Worm (Caenorhabditis elegans) whole organism, midembryonic: Measurements from ENCODE around the gene F13D11.4.

Experiments
- T22C8.4 ChIP-seq: fragments of 200-800 bp; sonication (Bioruptor generic); IDR thresholded peaks from 2 replicates; pipeline ENCODE4 v1.3.6; 2022; ENCODE audit warnings: missing genetic modification characterization, missing compliant biosample characterization
- cog-1 ChIP-seq: sonication (generic microtip); optimal IDR thresholded peaks from 2 replicates; lab custom pipeline; 2016; ENCODE audit warnings: missing genetic modification characterization, missing compliant biosample characterization
- flt-1 ChIP-seq: fragments of 200-800 bp; sonication (Bioruptor generic); IDR thresholded peaks from 2 replicates; pipeline ENCODE4 v1.3.6; 2022; ENCODE audit warnings: missing genetic modification characterization, missing compliant biosample characterization
- klf-2 ChIP-seq: fragments of 200-800 bp; sonication (Bioruptor generic); conservative IDR thresholded peaks from 2 replicates; pipeline ENCODE4 v1.3.6; 2022; ENCODE audit warnings: missing genetic modification reagents, missing genetic modification characterization, missing compliant biosample characterization
- med-1 ChIP-seq: sonication (generic microtip); optimal IDR thresholded peaks from 2 replicates; lab custom pipeline; 2017; ENCODE audit warnings: missing genetic modification characterization, mild to moderate bottlenecking, missing compliant biosample characterization, antibody characterized with exemption, missing genetic modification reagents; ENCODE audit not compliant: insufficient read depth
- ref-1 ChIP-seq: fragments of 200-800 bp; sonication (Bioruptor generic); conservative IDR thresholded peaks from 2 replicates; pipeline ENCODE4 v1.3.6; 2022; ENCODE audit warnings: missing genetic modification reagents, missing genetic modification characterization, missing compliant biosample characterization
- ztf-23 ChIP-seq: fragments of 200-800 bp; sonication (Bioruptor generic); IDR thresholded peaks from 2 replicates; pipeline ENCODE4 v1.3.6; 2022; ENCODE audit warnings: missing genetic modification reagents, missing genetic modification characterization, missing compliant biosample characterization
- ztf-29 ChIP-seq: fragments of 200-800 bp; sonication (Bioruptor generic); IDR thresholded peaks from 2 replicates; pipeline ENCODE4 v1.3.6; 2022; ENCODE audit warnings: missing genetic modification reagents, missing genetic modification characterization, missing compliant biosample characterization

DNA sequence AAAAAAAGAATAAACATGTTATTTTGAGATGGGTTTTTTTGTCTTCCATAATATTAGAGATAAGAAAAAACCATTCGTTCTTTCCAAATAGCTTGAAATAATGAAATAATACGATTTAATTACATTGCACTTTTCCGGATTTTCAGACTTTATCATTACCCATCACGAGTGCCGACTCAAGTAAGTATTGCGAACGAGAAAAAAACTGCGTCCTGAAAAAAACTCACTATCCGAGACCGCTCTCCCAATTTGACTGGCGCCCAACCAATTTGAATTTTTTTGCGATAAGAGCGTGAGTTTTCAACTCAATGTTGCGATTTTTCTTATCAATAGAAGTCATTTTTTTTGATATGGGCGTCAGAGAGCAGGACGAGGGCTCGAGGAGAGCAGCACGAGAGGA lies 21.6 kb downstream of the F13D11.4 start:
- TF ChIP-seq flt-1 (GFP tag; lab: Robert Waterston, UW): no peak
- TF ChIP-seq T22C8.4 (GFP tag; lab: Robert Waterston, UW): no peak
- no peak for TF ChIP-seq med-1 (GFP tag; lab: Kevin White, UChicago)
- no peak for TF ChIP-seq ztf-29 (GFP tag; lab: Robert Waterston, UW)
- no peak for TF ChIP-seq ref-1
- no peak for TF ChIP-seq ztf-23 (GFP tag; lab: Robert Waterston, UW)
- TF ChIP-seq klf-2 (GFP tag; lab: Robert Waterston, UW): no peak
- TF ChIP-seq cog-1 (tag; lab: Kevin White, UChicago): no peak
